Worm (Caenorhabditis elegans) whole organism, young adult: ENCODE data around the gene M02F4.1.

ENCODE experiments used
- B0019.2 ChIP-seq: fragments of 200-800 bp; sonication (Bioruptor generic); conservative IDR thresholded peaks from 2 replicates; pipeline ENCODE4 v1.3.6; 2022; ENCODE audit warnings: missing genetic modification reagents, missing genetic modification characterization, missing compliant biosample characterization
- B0035.1 ChIP-seq: sonication (generic microtip); optimal IDR thresholded peaks from 2 replicates; lab custom pipeline; 2016; ENCODE audit warnings: missing genetic modification characterization, mild to moderate bottlenecking, missing compliant biosample characterization, missing genotype, missing genetic modification reagents
- C17E4.6 ChIP-seq: fragments of 200-800 bp; sonication (Bioruptor generic); IDR thresholded peaks from 2 replicates; pipeline ENCODE4 v1.3.6; 2022; ENCODE audit warnings: missing genetic modification reagents, missing genetic modification characterization, missing compliant biosample characterization
- F33H1.4 ChIP-seq: fragments of 200-800 bp; sonication (Bioruptor generic); IDR thresholded peaks from 2 replicates; pipeline ENCODE4 v1.3.6; 2022; ENCODE audit warnings: missing genetic modification reagents, missing genetic modification characterization, missing compliant biosample characterization
- F49E8.2 ChIP-seq: sonication (generic microtip); optimal IDR thresholded peaks from 3 replicates; lab custom pipeline; 2017; ENCODE audit warnings: missing genetic modification characterization, mild to moderate bottlenecking, missing compliant biosample characterization, antibody characterized with exemption, moderate library complexity; ENCODE audit not compliant: insufficient read depth
- F57A8.1 ChIP-seq: fragments of 200-800 bp; sonication (Bioruptor generic); optimal IDR thresholded peaks from 2 replicates; lab custom pipeline; 2018; ENCODE audit warnings: mild to moderate bottlenecking, missing genetic modification characterization, moderate library complexity, missing compliant biosample characterization
- T07F8.4 ChIP-seq: sonication (generic microtip); optimal IDR thresholded peaks from 2 replicates; lab custom pipeline; 2016; ENCODE audit warnings: mild to moderate bottlenecking, missing genetic modification characterization, moderate library complexity, missing compliant biosample characterization
- Y79H2A.3 ChIP-seq: fragments of 200-800 bp; sonication (Bioruptor generic); conservative IDR thresholded peaks from 2 replicates; pipeline ENCODE4 v1.3.6; 2022; ENCODE audit warnings: missing genetic modification reagents, missing genetic modification characterization, missing compliant biosample characterization
- ama-1 ChIP-seq, 3 experiments: fragments of 150-350 bp in 1 of 3; sonication (generic microtip) in 2 of 3; optimal IDR thresholded peaks; 2 replicates each; lab custom pipeline; 2014 to 2018; ENCODE audit warnings: missing biosample characterization in 2 of 3, missing genetic modification characterization in 2 of 3, missing genetic modification reagents in 2 of 3
- aptf-2 ChIP-seq: fragments of 200-800 bp; sonication (Bioruptor generic); conservative IDR thresholded peaks from 2 replicates; pipeline ENCODE4 v1.3.6; 2022; ENCODE audit warnings: missing genetic modification reagents, missing genetic modification characterization, missing compliant biosample characterization
- aptf-3 ChIP-seq: fragments of 200-800 bp; sonication (Bioruptor generic); IDR thresholded peaks from 2 replicates; pipeline ENCODE4 v1.3.6; 2022; ENCODE audit warnings: missing genetic modification characterization, missing compliant biosample characterization
- atf-7 ChIP-seq: sonication (generic microtip); optimal IDR thresholded peaks from 2 replicates; lab custom pipeline; 2017; ENCODE audit warnings: mild to moderate bottlenecking, missing genetic modification characterization, missing compliant biosample characterization
- bed-1 ChIP-seq: fragments of 200-800 bp; sonication (Bioruptor generic); IDR thresholded peaks from 2 replicates; pipeline ENCODE4 v1.3.6; 2022; ENCODE audit warnings: missing genetic modification reagents, missing genetic modification characterization, missing compliant biosample characterization
- ccch-3 ChIP-seq: fragments of 200-800 bp; sonication (Bioruptor generic); optimal IDR thresholded peaks from 2 replicates; lab custom pipeline; 2018; ENCODE audit warnings: mild to moderate bottlenecking, missing genetic modification characterization, missing compliant biosample characterization
- cebp-2 ChIP-seq: fragments of 200-800 bp; sonication (Bioruptor generic); IDR thresholded peaks from 2 replicates; pipeline ENCODE4 v1.3.6; 2022; ENCODE audit warnings: missing genetic modification characterization, missing compliant biosample characterization
- dpff-1 ChIP-seq: sonication (generic microtip); optimal IDR thresholded peaks from 2 replicates; lab custom pipeline; 2017; ENCODE audit warnings: mild to moderate bottlenecking, missing genetic modification characterization, missing compliant biosample characterization
- hlh-12 ChIP-seq: sonication (generic microtip); optimal IDR thresholded peaks from 2 replicates; lab custom pipeline; 2016; ENCODE audit warnings: missing genetic modification characterization, missing compliant biosample characterization
- hmg-20 ChIP-seq: fragments of 200-800 bp; sonication (Bioruptor generic); IDR thresholded peaks from 2 replicates; pipeline ENCODE4 v1.3.6; 2022; ENCODE audit warnings: missing genetic modification reagents, missing genetic modification characterization, missing compliant biosample characterization
- lin-26 ChIP-seq: fragments of 200-800 bp; sonication (Bioruptor generic); IDR thresholded peaks from 2 replicates; pipeline ENCODE4 v1.3.6; 2022; ENCODE audit warnings: missing genetic modification reagents, missing genetic modification characterization, missing compliant biosample characterization
- lsy-27 ChIP-seq: sonication (generic microtip); optimal IDR thresholded peaks from 2 replicates; lab custom pipeline; 2017; ENCODE audit warnings: missing genetic modification characterization, mild to moderate bottlenecking, missing compliant biosample characterization, antibody characterized with exemption, missing genotype, borderline replicate concordance; ENCODE audit not compliant: insufficient read depth
- nhr-179 ChIP-seq: sonication (generic microtip); optimal IDR thresholded peaks from 2 replicates; lab custom pipeline; 2016; ENCODE audit warnings: mild to moderate bottlenecking, missing genetic modification characterization, missing compliant biosample characterization
- nhr-27 ChIP-seq: fragments of 200-800 bp; sonication (Bioruptor generic); optimal IDR thresholded peaks from 2 replicates; lab custom pipeline; 2018; ENCODE audit warnings: mild to moderate bottlenecking, missing genetic modification characterization, moderate library complexity, missing compliant biosample characterization
- nhr-80 ChIP-seq: sonication (generic microtip); optimal IDR thresholded peaks from 2 replicates; lab custom pipeline; 2016; ENCODE audit warnings: missing genetic modification characterization, missing compliant biosample characterization
- rec-8 ChIP-seq, 2 experiments: sonication (generic microtip); optimal IDR thresholded peaks; 2 replicates each; lab custom pipeline; 2016; ENCODE audit warnings: mild to moderate bottlenecking in 2 of 2, missing genetic modification characterization in 2 of 2, missing genetic modification reagents in 2 of 2, missing genotype in 2 of 2, missing biosample characterization in 1 of 2, missing compliant biosample characterization in 1 of 2, moderate library complexity in 1 of 2
- rpc-1 ChIP-seq, 2 experiments: fragments of 150-350 bp in 1 of 2; sonication (generic microtip) in 1 of 2; optimal IDR thresholded peaks; 2 replicates each; lab custom pipeline; 2014 to 2018; ENCODE audit warnings: missing biosample characterization in 1 of 2, missing genetic modification characterization in 1 of 2, missing genetic modification reagents in 1 of 2, missing genotype in 1 of 2
- sea-2 ChIP-seq: fragments of 200-800 bp; sonication (Bioruptor generic); IDR thresholded peaks from 2 replicates; pipeline ENCODE4 v1.3.6; 2022; ENCODE audit warnings: missing genetic modification characterization, missing compliant biosample characterization
- snpc-1.3 ChIP-seq: sonication (generic microtip); optimal IDR thresholded peaks from 2 replicates; lab custom pipeline; 2017; ENCODE audit warnings: missing genetic modification characterization, mild to moderate bottlenecking, missing compliant biosample characterization, antibody characterized with exemption, moderate library complexity, missing genotype, missing genetic modification reagents; ENCODE audit not compliant: insufficient read depth
- snpc-4 ChIP-seq, 5 experiments: fragments of 150-350 bp in 1 of 5; sonication (generic microtip) in 4 of 5; optimal IDR thresholded peaks; 2 replicates each; lab custom pipeline; 2014 to 2018; ENCODE audit warnings: missing genetic modification characterization in 5 of 5, missing biosample characterization in 3 of 5, antibody characterized with exemption in 2 of 5, mild to moderate bottlenecking in 2 of 5, missing compliant biosample characterization in 2 of 5, missing genotype in 2 of 5, moderate library complexity in 2 of 5, missing genetic modification reagents in 1 of 5
- tbx-9 ChIP-seq: sonication (generic microtip); optimal IDR thresholded peaks from 2 replicates; lab custom pipeline; 2016; ENCODE audit warnings: borderline replicate concordance, missing genetic modification characterization, inconsistent platforms, missing compliant biosample characterization
- tlf-1 ChIP-seq: fragments of 200-800 bp; sonication (Bioruptor generic); optimal IDR thresholded peaks from 2 replicates; lab custom pipeline; 2018; ENCODE audit warnings: mild to moderate bottlenecking, missing genetic modification characterization, missing compliant biosample characterization
- zfh-2 ChIP-seq: fragments of 200-800 bp; sonication (Bioruptor generic); conservative IDR thresholded peaks from 2 replicates; pipeline ENCODE4 v1.3.6; 2022; ENCODE audit warnings: missing genetic modification reagents, missing genetic modification characterization, missing compliant biosample characterization
- ztf-26 ChIP-seq: sonication (generic microtip); optimal IDR thresholded peaks from 2 replicates; lab custom pipeline; 2017; ENCODE audit warnings: missing genetic modification characterization, missing compliant biosample characterization

Gene M02F4.1

ce11 chrX:3033492-3033891 lies 4.6 kb upstream of the M02F4.1 start:
- no peak for TF ChIP-seq snpc-4 (GFP tag; optimal IDR thresholded peaks at IDR 0.05; lab: Kevin White, UChicago)
- peak in 2 of 4 experiments; percentile 61 to 80 for TF ChIP-seq snpc-4 (tag; optimal IDR thresholded peaks at IDR 0.05; lab: Kevin White, UChicago)
- no peak for TF ChIP-seq zfh-2 (GFP tag; lab: Robert Waterston, UW)
- TF ChIP-seq, all 124 proteins: peak for 1

DNA sequence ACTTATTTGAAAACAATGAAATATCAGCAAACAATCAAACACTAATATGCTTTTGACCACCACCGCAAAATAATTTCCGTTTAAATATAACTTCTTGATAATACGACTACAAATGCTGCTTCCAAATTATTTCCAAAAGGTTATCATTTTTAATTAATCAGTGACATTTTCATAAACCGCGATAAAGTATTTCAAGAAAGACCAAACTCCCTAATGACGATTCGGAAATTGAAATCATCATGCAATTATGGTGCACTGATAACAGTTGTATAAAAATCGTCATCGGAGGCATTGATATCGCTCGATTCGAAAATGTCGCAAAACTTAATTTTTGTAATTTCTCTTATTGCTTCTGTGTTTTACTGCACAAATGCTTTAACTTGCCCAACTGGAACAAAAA lies 2.6 kb upstream of the M02F4.1 start, which contains the start of gene clec-265:
Gene clec-265, plus strand, starts transcription at position 300 of the 400 bp plus-strand sequence.
- TF ChIP-seq B0019.2 (GFP tag; lab: Robert Waterston, UW) (no peak), aptf-3 (GFP tag; lab: Robert Waterston, UW) (no peak), F33H1.4 (GFP tag; lab: Robert Waterston, UW) (no peak), Y79H2A.3 (GFP tag; lab: Robert Waterston, UW) (no peak), bed-1 (no peak), rpc-1 (optimal IDR thresholded peaks at IDR 0.05; lab: Kevin White, UChicago) (no peak), rpc-1 (tag; optimal IDR thresholded peaks at IDR 0.05; lab: Kevin White, UChicago) (no peak), aptf-2 (GFP tag; lab: Robert Waterston, UW) (no peak), ztf-26 (tag; lab: Kevin White, UChicago) (no peak), tbx-9 (no peak), F57A8.1 (GFP tag; lab: Kevin White, UChicago) (no peak), atf-7 (tag; lab: Kevin White, UChicago) (peak; percentile 10), C17E4.6 (no peak), nhr-80 (peak; percentile 89)

DNA sequence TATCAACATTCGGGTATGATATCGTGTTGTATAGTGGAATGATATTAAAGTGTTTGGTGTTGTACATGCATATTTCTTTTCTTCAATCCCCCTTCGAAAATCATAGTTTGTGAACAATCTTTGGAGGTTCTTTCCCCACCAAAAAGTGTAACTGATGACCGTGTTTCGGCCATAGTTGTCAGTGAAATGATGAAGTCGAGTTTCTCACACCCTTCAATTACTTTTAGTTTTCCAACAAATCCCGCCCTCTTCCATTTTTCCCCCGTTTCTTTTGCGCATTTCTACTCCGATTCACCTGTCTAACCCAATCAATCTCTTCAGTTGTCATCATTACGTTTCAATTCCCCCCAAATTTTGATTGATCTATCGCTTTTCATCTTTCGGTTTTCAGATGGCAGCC lies 3.8 kb downstream of the M02F4.1 start:
- TF ChIP-seq ztf-26 (tag; lab: Kevin White, UChicago) (no peak), nhr-179 (no peak), lin-26 (GFP tag; lab: Robert Waterston, UW) (no peak), lsy-27 (tag; lab: Kevin White, UChicago) (no peak), cebp-2 (GFP tag; lab: Robert Waterston, UW) (no peak), T07F8.4 (no peak), ama-1 (optimal IDR thresholded peaks at IDR 0.05; lab: Kevin White, UChicago) (no peak), ama-1 (GFP tag; optimal IDR thresholded peaks at IDR 0.05; lab: Kevin White, UChicago) (no peak)

ce11 chrX:3024637-3025113 lies 4.3 kb downstream of the M02F4.1 start, which contains the start of gene aqp-7:
Gene aqp-7 (plus strand): TSS chrX:3025063.
- no peak for TF ChIP-seq snpc-1.3 (tag; lab: Kevin White, UChicago)
- no peak for TF ChIP-seq dpff-1 (tag; lab: Kevin White, UChicago)
- no peak for TF ChIP-seq B0035.1 (tag; lab: Kevin White, UChicago)
- TF ChIP-seq F49E8.2 (tag; lab: Kevin White, UChicago) = no peak
- no peak for TF ChIP-seq hmg-20 (GFP tag; lab: Robert Waterston, UW)
- TF ChIP-seq ccch-3 = no peak
- TF ChIP-seq tlf-1 = no peak
- TF ChIP-seq hlh-12 (tag; lab: Kevin White, UChicago) = no peak
- TF ChIP-seq nhr-27 (tag; lab: Kevin White, UChicago) = no peak
- no peak for TF ChIP-seq bed-1
- TF ChIP-seq sea-2 (GFP tag; lab: Robert Waterston, UW) = no peak
- TF ChIP-seq rec-8 (tag; optimal IDR thresholded peaks at IDR 0.05; lab: Kevin White, UChicago) = no peak
- no peak for TF ChIP-seq snpc-4 (GFP tag; optimal IDR thresholded peaks at IDR 0.05; lab: Kevin White, UChicago)
- no peak for TF ChIP-seq snpc-4 (tag; optimal IDR thresholded peaks at IDR 0.05; lab: Kevin White, UChicago)
